Fruit fly (Drosophila melanogaster) whole organism, embryonic: ENCODE results near the gene Rpn9.
A peak's percentile ranks its signal among the peaks of the same experiment; 100 is the strongest.

Experiments
- Atf3 ChIP-seq: fragments of 200-800 bp; sonication (Bioruptor generic); optimal IDR thresholded peaks from 3 replicates; lab custom pipeline; 2016; ENCODE audit warnings: missing biosample characterization, missing genetic modification characterization
- Awh ChIP-seq: fragments of 200-800 bp; sonication (Bioruptor generic); IDR thresholded peaks from 2 replicates; pipeline ENCODE4, ENCODE4 v1.3.6; 2022; ENCODE audit warnings: missing biosample characterization, missing genetic modification characterization
- B-H1 ChIP-seq: fragments of 200-800 bp; sonication (Bioruptor generic); IDR thresholded peaks from 3 replicates; pipeline ENCODE4 v1.3.6; 2022; ENCODE audit warnings: missing biosample characterization, missing genetic modification characterization
- B-H2 ChIP-seq: fragments of 200-800 bp; sonication (Bioruptor generic); optimal IDR thresholded peaks from 2 replicates; lab custom pipeline; 2018; ENCODE audit warnings: missing biosample characterization, mild to moderate bottlenecking, missing genetic modification characterization
- CG1024 ChIP-seq: fragments of 200-800 bp; sonication (Bioruptor generic); IDR thresholded peaks from 2 replicates; pipeline ENCODE4 v1.3.6; 2022; ENCODE audit warnings: missing biosample characterization, missing genetic modification characterization
- CG10267 ChIP-seq: fragments of 200-800 bp; sonication (Bioruptor generic); optimal IDR thresholded peaks from 2 replicates; lab custom pipeline; 2018; ENCODE audit warnings: missing biosample characterization, mild to moderate bottlenecking, missing genetic modification characterization, moderate library complexity
- CG10274 ChIP-seq: fragments of 200-800 bp; sonication (Bioruptor generic); optimal IDR thresholded peaks from 3 replicates; lab custom pipeline; 2017; ENCODE audit warnings: missing biosample characterization, mild to moderate bottlenecking, missing genetic modification characterization
- CG10959 ChIP-seq: fragments of 200-800 bp; sonication (Bioruptor generic); IDR thresholded peaks from 2 replicates; pipeline ENCODE4 v1.3.6; 2022; ENCODE audit warnings: missing biosample characterization, missing genetic modification characterization
- CG10979 ChIP-seq: fragments of 200-800 bp; sonication (Bioruptor generic); optimal IDR thresholded peaks from 2 replicates; lab custom pipeline; 2018; ENCODE audit warnings: missing biosample characterization, mild to moderate bottlenecking, missing genetic modification characterization, moderate library complexity
- CG11560 ChIP-seq: fragments of 200-800 bp; sonication (Bioruptor generic); IDR thresholded peaks from 3 replicates; pipeline ENCODE4 v1.3.6; 2022; ENCODE audit warnings: missing biosample characterization, missing genetic modification characterization
- CG12299 ChIP-seq: fragments of 200-800 bp; sonication (Bioruptor generic); optimal IDR thresholded peaks from 2 replicates; lab custom pipeline; 2018; ENCODE audit warnings: missing biosample characterization, mild to moderate bottlenecking, missing genetic modification characterization
- CG13287 ChIP-seq: fragments of 200-800 bp; sonication (Bioruptor generic); IDR thresholded peaks from 2 replicates; pipeline ENCODE4 v1.3.6; 2022; ENCODE audit warnings: missing biosample characterization, missing genetic modification characterization; ENCODE audit not compliant: partially characterized antibody
- CG14860 ChIP-seq: fragments of 200-800 bp; sonication (Bioruptor generic); IDR thresholded peaks from 3 replicates; pipeline ENCODE4 v1.3.6; 2022; ENCODE audit warnings: missing biosample characterization, missing genetic modification characterization; ENCODE audit not compliant: partially characterized antibody
- CG15514 ChIP-seq: fragments of 200-800 bp; sonication (Bioruptor generic); optimal IDR thresholded peaks from 3 replicates; lab custom pipeline; 2017; ENCODE audit warnings: missing biosample characterization, missing genetic modification characterization, mild to moderate bottlenecking, moderate library complexity, missing genetic modification reagents
- CG16863 ChIP-seq: fragments of 200-800 bp; sonication (Bioruptor generic); optimal IDR thresholded peaks from 3 replicates; lab custom pipeline; 2016; ENCODE audit warnings: missing biosample characterization, missing genetic modification characterization
- CG17186 ChIP-seq: fragments of 200-800 bp; sonication (Bioruptor generic); optimal IDR thresholded peaks from 3 replicates; lab custom pipeline; 2017; ENCODE audit warnings: missing biosample characterization, missing genetic modification reagents, missing genetic modification characterization
- CG17328 ChIP-seq: fragments of 200-800 bp; sonication (Bioruptor generic); IDR thresholded peaks from 2 replicates; pipeline ENCODE4 v1.3.6; 2022; ENCODE audit warnings: missing biosample characterization, missing genetic modification characterization
- CG17361 ChIP-seq: fragments of 200-800 bp; sonication (Bioruptor generic); IDR thresholded peaks from 3 replicates; pipeline ENCODE4 v1.3.6; 2022; ENCODE audit warnings: missing biosample characterization, missing genetic modification characterization
- CG32532 ChIP-seq: fragments of 200-800 bp; sonication (Bioruptor generic); IDR thresholded peaks from 2 replicates; pipeline ENCODE4 v1.3.6; 2022; ENCODE audit warnings: missing biosample characterization, missing genetic modification characterization
- CG33557 ChIP-seq: fragments of 200-800 bp; sonication (Bioruptor generic); optimal IDR thresholded peaks from 2 replicates; lab custom pipeline; 2019; ENCODE audit warnings: missing biosample characterization, mild to moderate bottlenecking, missing genetic modification characterization, moderate library complexity
- CG6854 ChIP-seq: fragments of 200-800 bp; sonication (Bioruptor generic); optimal IDR thresholded peaks from 3 replicates; lab custom pipeline; 2017; ENCODE audit warnings: missing biosample characterization, mild to moderate bottlenecking, missing genetic modification characterization
- CG7963 ChIP-seq: fragments of 200-800 bp; sonication (Bioruptor generic); IDR thresholded peaks from 3 replicates; pipeline ENCODE4 v1.3.6; 2022; ENCODE audit warnings: missing biosample characterization, missing genetic modification characterization; ENCODE audit not compliant: partially characterized antibody
- CG8388 ChIP-seq: fragments of 200-800 bp; sonication (Bioruptor generic); optimal IDR thresholded peaks from 2 replicates; lab custom pipeline; 2019; ENCODE audit warnings: missing biosample characterization, mild to moderate bottlenecking, missing genetic modification characterization, moderate library complexity
- CrebB ChIP-seq: fragments of 200-800 bp; sonication (Bioruptor generic); optimal IDR thresholded peaks from 3 replicates; lab custom pipeline; 2018; ENCODE audit warnings: missing biosample characterization, mild to moderate bottlenecking, missing genetic modification characterization
- Dek ChIP-seq: fragments of 200-800 bp; sonication (Bioruptor generic); optimal IDR thresholded peaks from 3 replicates; lab custom pipeline; 2019; ENCODE audit warnings: missing biosample characterization, mild to moderate bottlenecking, missing genetic modification characterization, moderate library complexity
- Dp ChIP-seq: fragments of 200-800 bp; sonication (Bioruptor generic); optimal IDR thresholded peaks from 2 replicates; lab custom pipeline; 2018; ENCODE audit warnings: missing biosample characterization, mild to moderate bottlenecking, missing genetic modification characterization, moderate library complexity
- Drgx ChIP-seq: fragments of 200-800 bp; sonication (Bioruptor generic); IDR thresholded peaks from 2 replicates; pipeline ENCODE4 v1.3.6; 2022; ENCODE audit warnings: missing biosample characterization, missing genetic modification characterization
- Ets97D ChIP-seq: fragments of 200-800 bp; sonication (Bioruptor generic); optimal IDR thresholded peaks from 3 replicates; lab custom pipeline; 2016; ENCODE audit warnings: missing biosample characterization, missing genetic modification characterization
- H15 ChIP-seq: fragments of 200-800 bp; sonication (Bioruptor generic); IDR thresholded peaks from 3 replicates; pipeline ENCODE4 v1.3.6; 2022; ENCODE audit warnings: missing biosample characterization, missing genetic modification characterization
- HLHmδ ChIP-seq: fragments of 200-800 bp; sonication (Bioruptor generic); optimal IDR thresholded peaks from 2 replicates; lab custom pipeline; 2018; ENCODE audit warnings: missing biosample characterization, mild to moderate bottlenecking, missing genetic modification characterization, moderate library complexity
- Myb ChIP-seq: fragments of 200-800 bp; sonication (Bioruptor generic); optimal IDR thresholded peaks from 2 replicates; lab custom pipeline; 2016; ENCODE audit warnings: missing biosample characterization, missing genetic modification characterization
- NK7.1 ChIP-seq: fragments of 200-800 bp; sonication (Bioruptor generic); optimal IDR thresholded peaks from 3 replicates; lab custom pipeline; 2016; ENCODE audit warnings: missing biosample characterization, missing genetic modification characterization
- Sry-δ ChIP-seq: fragments of 200-800 bp; sonication (Bioruptor generic); optimal IDR thresholded peaks from 2 replicates; lab custom pipeline; 2016; ENCODE audit warnings: missing biosample characterization, missing genetic modification characterization
- Xbp1 ChIP-seq: fragments of 200-800 bp; sonication (Bioruptor generic); optimal IDR thresholded peaks from 3 replicates; lab custom pipeline; 2016; ENCODE audit warnings: missing biosample characterization, mild to moderate bottlenecking, missing genetic modification characterization
- aop ChIP-seq: fragments of 200-800 bp; sonication (Bioruptor generic); IDR thresholded peaks from 2 replicates; pipeline ENCODE4 v1.3.6; 2022; ENCODE audit warnings: missing biosample characterization, missing genetic modification characterization
- bab2 ChIP-seq: fragments of 200-800 bp; sonication (Bioruptor generic); optimal IDR thresholded peaks from 2 replicates; lab custom pipeline; 2016; ENCODE audit warnings: missing biosample characterization, missing genetic modification characterization
- dan ChIP-seq: fragments of 200-800 bp; sonication (Bioruptor generic); IDR thresholded peaks from 2 replicates; pipeline ENCODE4 v1.3.6; 2022; ENCODE audit warnings: missing biosample characterization, missing genetic modification characterization
- esg ChIP-seq: fragments of 200-800 bp; sonication (Bioruptor generic); conservative IDR thresholded peaks from 2 replicates; pipeline ENCODE4 v1.3.6; 2022; ENCODE audit warnings: missing biosample characterization, missing genetic modification characterization
- fd64A ChIP-seq: fragments of 200-800 bp; sonication (Bioruptor generic); optimal IDR thresholded peaks from 3 replicates; lab custom pipeline; 2018; ENCODE audit warnings: missing biosample characterization, mild to moderate bottlenecking, missing genetic modification characterization
- gce ChIP-seq: fragments of 200-800 bp; sonication (Bioruptor generic); IDR thresholded peaks from 3 replicates; pipeline ENCODE4 v1.3.6; 2022; ENCODE audit warnings: missing biosample characterization, missing genetic modification characterization
- h ChIP-seq: fragments of >200 bp; optimal IDR thresholded peaks from 2 replicates; lab custom pipeline; 2017
- ham ChIP-seq: fragments of 200-800 bp; sonication (Bioruptor generic); IDR thresholded peaks from 2 replicates; pipeline ENCODE4 v1.3.6; 2022; ENCODE audit warnings: missing biosample characterization, missing genetic modification characterization
- nom ChIP-seq: fragments of 200-800 bp; sonication (Bioruptor generic); optimal IDR thresholded peaks from 2 replicates; lab custom pipeline; 2017; ENCODE audit warnings: missing biosample characterization, missing genetic modification characterization, mild to moderate bottlenecking, moderate library complexity, missing genetic modification reagents
- oc ChIP-seq: fragments of 200-800 bp; sonication (Bioruptor generic); optimal IDR thresholded peaks from 2 replicates; lab custom pipeline; 2018; ENCODE audit warnings: missing biosample characterization, mild to moderate bottlenecking, missing genetic modification characterization, moderate library complexity
- pb ChIP-seq: fragments of 200-800 bp; sonication (Bioruptor generic); optimal IDR thresholded peaks from 3 replicates; lab custom pipeline; 2016; ENCODE audit warnings: missing biosample characterization, missing genetic modification characterization
- pum ChIP-seq: fragments of 200-800 bp; sonication (Bioruptor generic); optimal IDR thresholded peaks from 2 replicates; lab custom pipeline; 2016; ENCODE audit warnings: missing biosample characterization, missing genetic modification characterization
- row ChIP-seq: fragments of 200-800 bp; sonication (Bioruptor generic); IDR thresholded peaks from 3 replicates; pipeline ENCODE4 v1.3.6; 2022; ENCODE audit warnings: missing biosample characterization, missing genetic modification characterization
- slp2 ChIP-seq: fragments of 200-800 bp; sonication (Bioruptor generic); optimal IDR thresholded peaks from 2 replicates; lab custom pipeline; 2016; ENCODE audit warnings: missing biosample characterization, missing genetic modification characterization
- tll ChIP-seq, 2 experiments: fragments of 200-800 bp in 1 of 2; fragments of >200 bp in 1 of 2; sonication (Bioruptor generic) in 1 of 2; optimal IDR thresholded peaks; 2 replicates each; lab custom pipeline; 2017 to 2019; ENCODE audit warnings: missing biosample characterization in 2 of 2, missing genetic modification characterization in 2 of 2, mild to moderate bottlenecking in 1 of 2, moderate library complexity in 1 of 2
- unpg ChIP-seq: fragments of 200-800 bp; sonication (Bioruptor generic); optimal IDR thresholded peaks from 3 replicates; lab custom pipeline; 2018; ENCODE audit warnings: missing biosample characterization, mild to moderate bottlenecking, missing genetic modification characterization, moderate library complexity
- yki ChIP-seq: fragments of >200 bp; optimal IDR thresholded peaks from 3 replicates; lab custom pipeline; 2018

Gene Rpn9

DNA sequence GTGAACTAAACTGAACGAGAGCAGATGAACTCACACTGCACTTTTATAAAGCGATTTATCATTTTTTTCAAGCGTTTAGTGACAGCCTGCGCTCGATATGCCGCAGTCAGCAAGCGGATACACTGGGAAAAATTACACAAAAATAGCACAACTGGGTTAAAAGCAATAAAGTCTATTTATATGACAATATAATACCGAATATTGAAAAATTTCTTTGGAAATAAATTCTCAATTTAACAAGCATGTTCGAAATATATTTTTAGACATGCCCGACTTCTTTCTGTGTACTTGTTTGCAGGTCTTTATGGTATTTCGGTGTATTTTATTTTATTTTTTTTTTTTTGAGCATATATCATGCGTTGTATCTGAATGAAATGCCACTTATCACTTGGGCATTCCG is 19.4 kb downstream of the Rpn9 start (continued):
- TF ChIP-seq CG17361 (GFP tag; lab: Robert Waterston, UW) (0 out of 3 replicates have a peak, but pooled peaks have one; percentile 32), NK7.1 (GFP tag; lab: Kevin White, UChicago) (no peak), h (lab: Kevin White, UChicago) (no peak), CG15514 (GFP tag; lab: Kevin White, UChicago) (peak; percentile 2), yki (no peak), dan (GFP tag; lab: Robert Waterston, UW) (no peak), Ets97D (GFP tag; lab: Kevin White, UChicago) (no peak), oc (peak; percentile 65), CG7963 (GFP tag; lab: Robert Waterston, UW) (no peak), pum (GFP tag; lab: Kevin White, UChicago) (peak; percentile 65), CG10979 (tag; lab: Kevin White, UChicago) (peak; percentile 67), Sry-δ (peak; percentile 21), CG1024 (0 out of 2 replicates have a peak, but pooled peaks have one; percentile 18), Drgx (GFP tag; lab: Robert Waterston, UW) (peak; percentile 46), Awh (GFP tag; lab: Robert Waterston, UW) (peak; percentile 60; the same call in 1 of the 2 replicates), B-H1 (GFP tag; lab: Robert Waterston, UW) (no peak; the same call in 2 of the 3 replicates), tll (GFP tag; optimal IDR thresholded peaks at IDR 0.05; lab: Kevin White, UChicago) (no peak), CG10267 (tag; lab: Kevin White, UChicago) (peak; percentile 55), CG6854 (GFP tag; lab: Kevin White, UChicago) (no peak), nom (no peak), H15 (GFP tag; lab: Robert Waterston, UW) (peak; percentile 26; the same call in 1 of the 3 replicates), CG14860 (GFP tag; lab: Robert Waterston, UW) (no peak), Xbp1 (GFP tag; lab: Kevin White, UChicago) (peak; percentile 78), CG17328 (GFP tag; lab: Robert Waterston, UW) (peak; percentile 70), CG17186 (GFP tag; lab: Kevin White, UChicago) (no peak), CG13287 (GFP tag; lab: Robert Waterston, UW) (no peak), CG11560 (tag; lab: Robert Waterston, UW) (no peak), ham (no peak), Myb (GFP tag; lab: Kevin White, UChicago) (no peak), CG12299 (peak; percentile 2), CG16863 (GFP tag; lab: Kevin White, UChicago) (peak; percentile 43), pb (GFP tag; lab: Kevin White, UChicago) (peak; percentile 11), CG32532 (GFP tag; lab: Robert Waterston, UW) (no peak), unpg (GFP tag; lab: Kevin White, UChicago) (peak; percentile 82), CG33557 (peak; percentile 33), CG10274 (GFP tag; lab: Kevin White, UChicago) (no peak), esg (GFP tag; lab: Robert Waterston, UW) (peak; percentile 56), CG10959 (GFP tag; lab: Robert Waterston, UW) (peak; percentile 13; the same call in 1 of the 2 replicates), HLHmδ (no peak), fd64A (GFP tag; lab: Kevin White, UChicago) (peak; percentile 5), gce (peak; percentile 62; the same call in 1 of the 3 replicates), CrebB (tag; lab: Kevin White, UChicago) (no peak), Dp (GFP tag; lab: Kevin White, UChicago) (no peak), Dek (peak; percentile 35), slp2 (GFP tag; lab: Kevin White, UChicago) (peak; percentile 44), Atf3 (GFP tag; lab: Kevin White, UChicago) (peak; percentile 41), bab2 (GFP tag; lab: Kevin White, UChicago) (peak; percentile 56), aop (0 out of 2 replicates have a peak, but pooled peaks have one; percentile 13), B-H2 (no peak), CG8388 (peak; percentile 78), row (GFP tag; lab: Robert Waterston, UW) (peak; percentile 84)
